Worm (Caenorhabditis elegans) whole organism, L3 larva: ENCODE results near the gene mip-2.
A peak's percentile ranks its signal among the peaks of the same experiment; 100 is the strongest.

ENCODE experiments used
- R02D3.7 ChIP-seq: fragments of 150-350 bp; optimal IDR thresholded peaks from 2 replicates; lab custom pipeline; 2014; ENCODE audit warnings: missing biosample characterization, missing genetic modification characterization
- aly-2 ChIP-seq: fragments of 150-350 bp; optimal IDR thresholded peaks from 2 replicates; lab custom pipeline; 2014; ENCODE audit warnings: missing biosample characterization, missing genetic modification characterization
- ama-1 ChIP-seq: fragments of 150-350 bp; optimal IDR thresholded peaks from 2 replicates; lab custom pipeline; 2018
- ceh-16 ChIP-seq: sonication (generic microtip); optimal IDR thresholded peaks from 2 replicates; lab custom pipeline; 2017; ENCODE audit warnings: missing biosample characterization, missing genetic modification characterization
- ceh-28 ChIP-seq: fragments of 150-350 bp; optimal IDR thresholded peaks from 2 replicates; lab custom pipeline; 2014; ENCODE audit warnings: missing biosample characterization, missing genetic modification reagents, missing genetic modification characterization
- ceh-82 ChIP-seq: fragments of 150-350 bp; optimal IDR thresholded peaks from 2 replicates; lab custom pipeline; 2014; ENCODE audit warnings: missing biosample characterization, missing genetic modification characterization
- ceh-9 ChIP-seq: sonication (generic microtip); optimal IDR thresholded peaks from 2 replicates; lab custom pipeline; 2018; ENCODE audit warnings: missing biosample characterization, missing genetic modification characterization
- daf-12 ChIP-seq: fragments of 150-350 bp; optimal IDR thresholded peaks from 2 replicates; lab custom pipeline; 2014; ENCODE audit warnings: missing biosample characterization, missing genetic modification reagents, missing genetic modification characterization
- egl-27 ChIP-seq: sonication (generic microtip); optimal IDR thresholded peaks from 4 replicates; lab custom pipeline; 2017; ENCODE audit warnings: missing biosample characterization, missing genetic modification reagents, missing genetic modification characterization
- egl-5 ChIP-seq: fragments of 150-350 bp; optimal IDR thresholded peaks from 2 replicates; lab custom pipeline; 2017; ENCODE audit warnings: missing biosample characterization, missing genetic modification reagents, missing genetic modification characterization, inconsistent platforms
- elt-1 ChIP-seq: fragments of 150-350 bp; optimal IDR thresholded peaks from 2 replicates; lab custom pipeline; 2014; ENCODE audit warnings: missing biosample characterization, missing genetic modification characterization
- elt-2 ChIP-seq: sonication (generic microtip); optimal IDR thresholded peaks from 2 replicates; lab custom pipeline; 2016; ENCODE audit warnings: missing genetic modification reagents, mild to moderate bottlenecking, missing genetic modification characterization, missing compliant biosample characterization
- elt-3 ChIP-seq, 3 experiments: fragments of 150-350 bp in 1 of 3; sonication (generic microtip) in 2 of 3; optimal IDR thresholded peaks; 2 replicates in 2 of 3; 4 replicates in 1 of 3; lab custom pipeline; 2014 to 2017; ENCODE audit warnings: missing biosample characterization in 3 of 3, missing genetic modification characterization in 3 of 3
- fkh-10 ChIP-seq: sonication (generic microtip); optimal IDR thresholded peaks from 2 replicates; lab custom pipeline; 2017; ENCODE audit warnings: missing biosample characterization, missing genetic modification reagents, missing genetic modification characterization
- fkh-2 ChIP-seq: fragments of 150-350 bp; optimal IDR thresholded peaks from 2 replicates; lab custom pipeline; 2014; ENCODE audit warnings: missing biosample characterization, missing genetic modification reagents, missing genetic modification characterization
- fos-1 ChIP-seq: fragments of 150-350 bp; optimal IDR thresholded peaks from 2 replicates; lab custom pipeline; 2014; ENCODE audit warnings: missing biosample characterization, missing genetic modification characterization
- hmg-11 ChIP-seq: sonication (generic microtip); optimal IDR thresholded peaks from 2 replicates; lab custom pipeline; 2016; ENCODE audit warnings: missing genetic modification characterization, missing compliant biosample characterization
- jun-1 ChIP-seq: fragments of 150-350 bp; optimal IDR thresholded peaks from 2 replicates; lab custom pipeline; 2014; ENCODE audit warnings: missing biosample characterization, missing genetic modification reagents, missing genetic modification characterization
- lin-15B ChIP-seq: fragments of 150-350 bp; optimal IDR thresholded peaks from 2 replicates; lab custom pipeline; 2014; ENCODE audit warnings: missing biosample characterization, missing genetic modification characterization
- lin-39 ChIP-seq: fragments of 150-350 bp; optimal IDR thresholded peaks from 2 replicates; lab custom pipeline; 2018; ENCODE audit warnings: missing biosample characterization, missing genetic modification reagents, missing genetic modification characterization
- mdl-1 ChIP-seq: fragments of 150-350 bp; optimal IDR thresholded peaks from 2 replicates; lab custom pipeline; 2014; ENCODE audit warnings: missing biosample characterization, missing genetic modification characterization
- mml-1 ChIP-seq: fragments of 150-350 bp; sonication (generic microtip); optimal IDR thresholded peaks from 3 replicates; lab custom pipeline; 2014; ENCODE audit warnings: missing biosample characterization, missing genetic modification characterization
- nfya-1 ChIP-seq: sonication (generic microtip); optimal IDR thresholded peaks from 2 replicates; lab custom pipeline; 2017; ENCODE audit warnings: missing genetic modification characterization, mild to moderate bottlenecking, missing compliant biosample characterization, antibody characterized with exemption, moderate library complexity; ENCODE audit not compliant: insufficient read depth
- nhr-11 ChIP-seq: fragments of 150-350 bp; optimal IDR thresholded peaks from 2 replicates; lab custom pipeline; 2014; ENCODE audit warnings: missing biosample characterization, missing genetic modification characterization
- nhr-12 ChIP-seq: fragments of 150-350 bp; optimal IDR thresholded peaks from 2 replicates; lab custom pipeline; 2014; ENCODE audit warnings: missing biosample characterization, missing genetic modification characterization
- nhr-23 ChIP-seq: fragments of 150-350 bp; optimal IDR thresholded peaks from 2 replicates; lab custom pipeline; 2014; ENCODE audit warnings: missing biosample characterization, missing genetic modification reagents, missing genetic modification characterization
- nhr-237 ChIP-seq: fragments of 150-350 bp; optimal IDR thresholded peaks from 2 replicates; lab custom pipeline; 2014; ENCODE audit warnings: missing biosample characterization, missing genetic modification characterization
- nhr-25 ChIP-seq: sonication (generic microtip); optimal IDR thresholded peaks from 2 replicates; lab custom pipeline; 2017; ENCODE audit warnings: missing biosample characterization, missing genetic modification characterization
- nhr-28 ChIP-seq: fragments of 150-350 bp; optimal IDR thresholded peaks from 2 replicates; lab custom pipeline; 2014; ENCODE audit warnings: missing biosample characterization, missing genetic modification characterization
- nhr-43 ChIP-seq: sonication (generic microtip); optimal IDR thresholded peaks from 2 replicates; lab custom pipeline; 2016; ENCODE audit warnings: mild to moderate bottlenecking, missing genetic modification characterization, missing compliant biosample characterization; ENCODE audit not compliant: poor library complexity, severe bottlenecking
- nhr-67 ChIP-seq: fragments of 150-350 bp; optimal IDR thresholded peaks from 2 replicates; lab custom pipeline; 2014; ENCODE audit warnings: missing biosample characterization, missing genetic modification characterization
- nhr-76 ChIP-seq: fragments of 150-350 bp; sonication (generic microtip); optimal IDR thresholded peaks from 5 replicates; lab custom pipeline; 2014; ENCODE audit warnings: missing biosample characterization, missing genetic modification characterization
- nhr-77 ChIP-seq: fragments of 150-350 bp; optimal IDR thresholded peaks from 2 replicates; lab custom pipeline; 2014; ENCODE audit warnings: missing biosample characterization, missing genetic modification characterization
- pha-4 ChIP-seq: fragments of 150-350 bp; optimal IDR thresholded peaks from 2 replicates; lab custom pipeline; 2014; ENCODE audit warnings: missing biosample characterization, missing genetic modification reagents, missing genetic modification characterization
- pqm-1 ChIP-seq: fragments of 150-350 bp; optimal IDR thresholded peaks from 2 replicates; lab custom pipeline; 2017; ENCODE audit warnings: missing biosample characterization, missing genetic modification characterization, inconsistent platforms
- skn-1 ChIP-seq: fragments of 150-350 bp; optimal IDR thresholded peaks from 2 replicates; lab custom pipeline; 2014; ENCODE audit warnings: missing biosample characterization, missing genetic modification characterization
- unc-39 ChIP-seq: sonication (generic microtip); optimal IDR thresholded peaks from 4 replicates; lab custom pipeline; 2017; ENCODE audit warnings: missing biosample characterization, missing genetic modification characterization
- unc-62 ChIP-seq: fragments of 150-350 bp; sonication (generic microtip); optimal IDR thresholded peaks from 4 replicates; lab custom pipeline; 2014; ENCODE audit warnings: missing biosample characterization, missing genetic modification reagents, missing genetic modification characterization
- zag-1 ChIP-seq: fragments of 150-350 bp; optimal IDR thresholded peaks from 2 replicates; lab custom pipeline; 2014; ENCODE audit warnings: missing biosample characterization, missing genetic modification characterization
- ztf-4 ChIP-seq: fragments of 150-350 bp; optimal IDR thresholded peaks from 2 replicates; lab custom pipeline; 2014; ENCODE audit warnings: missing biosample characterization, missing genetic modification characterization

The mip-2 gene

DNA sequence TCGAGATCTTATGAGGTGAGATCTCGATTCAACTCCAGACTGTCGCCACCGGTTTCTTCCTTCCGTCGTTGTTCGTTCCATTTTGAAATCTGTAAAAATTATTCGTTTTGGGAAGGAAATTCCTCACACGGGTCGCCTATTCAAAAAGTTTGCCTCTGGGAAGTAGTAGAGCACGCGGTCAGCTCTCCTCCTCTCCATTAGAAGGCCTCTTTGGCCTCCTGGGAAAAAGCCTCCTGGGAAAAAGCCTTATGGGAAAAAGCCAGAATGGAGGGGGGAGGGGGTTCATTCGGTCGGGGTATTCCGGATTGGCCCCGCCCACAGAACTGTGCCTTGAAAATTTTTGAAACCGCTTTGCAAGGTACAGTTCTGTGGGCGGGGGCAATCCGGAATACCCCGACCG is 24.1 kb downstream of the mip-2 start:
- TF ChIP-seq nhr-77 (tag; lab: Kevin White, UChicago) (no peak), ceh-28 (no peak), R02D3.7 (no peak), unc-39 (tag; lab: Kevin White, UChicago) (no peak), fkh-10 (GFP tag; lab: Kevin White, UChicago) (no peak), aly-2 (tag; lab: Kevin White, UChicago) (no peak), elt-3 (tag; optimal IDR thresholded peaks at IDR 0.05; lab: Kevin White, UChicago) (no peak), hmg-11 (tag; lab: Kevin White, UChicago) (no peak), egl-5 (tag; lab: Kevin White, UChicago) (no peak), pha-4 (tag; lab: Kevin White, UChicago) (no peak), egl-27 (tag; lab: Kevin White, UChicago) (no peak), ceh-82 (no peak), nhr-76 (tag; lab: Kevin White, UChicago) (no peak), nhr-67 (tag; lab: Kevin White, UChicago) (no peak)

DNA sequence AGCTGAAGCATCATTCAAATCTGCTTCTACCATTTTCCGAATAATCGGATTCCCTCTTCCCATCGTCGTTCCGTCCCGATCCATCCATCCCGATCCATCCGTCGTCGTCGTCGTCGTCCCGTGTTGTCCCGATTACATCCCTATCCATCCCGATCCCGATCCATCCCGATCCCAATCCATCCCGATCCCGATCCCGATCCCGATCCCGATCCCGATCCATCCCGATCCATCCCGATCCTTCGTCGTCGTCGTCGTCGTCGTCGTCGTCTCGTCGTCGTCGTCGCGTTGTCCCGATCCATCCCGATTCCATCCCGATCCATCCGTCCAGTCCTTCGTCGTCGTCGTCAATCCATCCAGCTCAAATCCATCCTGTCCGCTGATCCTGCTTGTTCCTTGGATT is 24.6 kb downstream of the mip-2 start:
- TF ChIP-seq nhr-237 (tag; lab: Kevin White, UChicago) (no peak), mdl-1 (tag; lab: Kevin White, UChicago) (no peak), ceh-9 (tag; lab: Kevin White, UChicago) (no peak), nhr-12 (tag; lab: Kevin White, UChicago) (no peak), nhr-25 (tag; lab: Kevin White, UChicago) (no peak), ama-1 (lab: Kevin White, UChicago) (no peak), egl-5 (tag; lab: Kevin White, UChicago) (no peak), skn-1 (tag; lab: Kevin White, UChicago) (no peak), fos-1 (tag; lab: Kevin White, UChicago) (no peak), egl-27 (tag; lab: Kevin White, UChicago) (no peak), nhr-76 (tag; lab: Kevin White, UChicago) (no peak), daf-12 (tag; lab: Kevin White, UChicago) (no peak)

DNA sequence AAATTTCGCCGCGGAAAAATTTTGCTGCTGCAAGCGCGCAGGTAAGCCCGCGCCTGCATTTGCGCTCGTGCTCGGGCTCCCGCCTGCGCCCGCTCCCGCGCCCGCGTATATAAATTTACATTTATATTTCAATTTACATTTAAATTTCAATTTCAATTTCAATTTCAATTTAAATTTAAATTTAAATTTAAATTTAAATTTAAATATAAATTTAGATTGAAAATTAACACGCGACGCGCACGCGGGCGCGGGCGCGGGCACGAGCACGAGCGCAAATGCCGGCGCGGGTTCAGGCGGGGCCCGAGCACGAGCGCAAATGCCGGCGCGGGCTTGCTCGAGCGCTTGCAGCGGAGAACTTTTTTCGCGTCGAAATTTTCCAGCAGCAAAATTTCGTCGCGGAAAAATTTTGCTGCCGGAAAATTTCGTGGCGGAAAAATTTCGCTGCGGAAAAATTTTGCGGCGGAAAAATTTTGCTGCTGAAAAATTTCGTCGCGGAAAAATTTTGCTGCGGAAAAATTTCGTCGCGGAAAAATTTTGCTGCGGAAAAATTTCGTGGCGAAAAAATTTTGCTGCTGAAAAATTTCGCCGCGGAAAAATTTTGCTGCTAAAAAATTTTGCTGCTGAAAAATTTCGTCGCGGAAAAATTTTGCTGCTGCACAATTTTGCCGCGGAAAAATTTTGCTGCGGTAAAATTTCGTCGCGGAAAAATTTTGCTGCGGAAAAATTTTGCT is 25.7 kb downstream of the mip-2 start:
- TF ChIP-seq unc-62 (GFP tag; lab: Kevin White, UChicago): no peak
- TF ChIP-seq nhr-237 (tag; lab: Kevin White, UChicago): no peak
- no peak for TF ChIP-seq nhr-77 (tag; lab: Kevin White, UChicago)
- no peak for TF ChIP-seq nhr-67 (tag; lab: Kevin White, UChicago)

DNA sequence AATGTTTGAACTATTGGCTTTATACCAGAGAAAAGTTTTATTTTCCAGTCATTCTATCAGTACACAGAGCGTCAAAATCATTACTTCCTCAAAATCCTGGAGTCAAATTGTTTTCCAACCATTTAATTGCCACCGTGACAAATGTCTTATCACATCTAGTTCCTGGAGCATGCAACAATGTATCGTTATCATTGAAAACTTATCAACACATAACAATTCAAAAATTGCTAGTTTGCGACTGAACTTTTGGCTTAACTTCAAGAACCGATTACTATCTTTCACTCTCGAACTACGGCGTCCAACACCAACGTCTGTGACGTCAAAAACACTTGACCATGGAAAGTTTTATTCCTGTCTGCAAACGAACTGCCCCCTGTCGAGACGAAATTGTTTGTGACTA is 33.7 kb downstream of the mip-2 start:
- TF ChIP-seq skn-1 (tag; lab: Kevin White, UChicago): no peak
- TF ChIP-seq jun-1 (tag; lab: Kevin White, UChicago): peak; percentile 22
- TF ChIP-seq nfya-1 (tag; lab: Kevin White, UChicago): no peak
- no peak for TF ChIP-seq nhr-77 (tag; lab: Kevin White, UChicago)
- peak; percentile 89 for TF ChIP-seq elt-2 (tag; lab: Kevin White, UChicago)
- TF ChIP-seq elt-3 (tag; optimal IDR thresholded peaks at IDR 0.05; lab: Kevin White, UChicago): no peak
- peak; percentile 3 for TF ChIP-seq pha-4 (tag; lab: Kevin White, UChicago)
- no peak for TF ChIP-seq fkh-2 (tag; lab: Kevin White, UChicago)
- no peak for TF ChIP-seq zag-1 (tag; lab: Kevin White, UChicago)

DNA sequence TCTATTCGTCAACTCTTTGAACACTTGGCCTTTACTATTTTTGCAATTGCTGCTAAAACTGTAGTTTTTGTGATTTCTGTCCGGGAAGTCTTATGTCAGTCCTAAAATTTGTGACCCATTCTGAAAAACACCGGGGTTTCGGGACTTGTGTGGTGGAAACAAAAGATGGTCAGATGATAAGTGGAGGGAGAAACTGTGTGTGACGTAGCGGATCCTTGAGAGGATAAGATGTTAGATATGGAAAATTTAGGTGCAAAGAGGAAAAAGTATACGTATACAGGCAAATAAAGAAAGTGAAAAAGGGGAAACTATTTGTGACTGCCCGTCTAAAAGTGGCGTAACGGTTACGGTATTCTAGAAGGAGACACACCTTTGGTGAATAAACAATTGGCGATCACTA is 35.3 kb downstream of the mip-2 start:
- TF ChIP-seq R02D3.7: no peak
- peak; percentile 21 for TF ChIP-seq nhr-23 (tag; lab: Kevin White, UChicago)
- TF ChIP-seq elt-1 (tag; lab: Kevin White, UChicago): peak; percentile 8

DNA sequence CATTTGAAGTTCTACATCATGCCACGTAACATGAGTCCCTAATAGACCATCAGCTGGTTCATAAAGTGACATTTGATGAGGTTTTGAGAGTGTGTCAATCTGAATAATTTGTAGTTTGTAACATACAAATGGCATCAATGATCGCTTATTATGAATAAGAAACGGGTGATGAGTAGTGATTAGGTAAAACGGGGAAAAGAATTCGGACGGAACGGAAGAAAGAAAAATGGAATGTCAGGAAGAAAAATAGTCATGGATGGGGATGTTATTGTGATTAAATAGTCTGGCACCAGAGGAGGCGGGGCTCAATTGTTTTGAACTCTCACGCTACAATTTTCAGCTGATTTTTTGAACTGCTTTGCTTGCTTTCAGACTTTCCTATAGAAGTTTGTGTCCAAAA is 37.6 kb downstream of the mip-2 start, which contains the start of gene H37A05.2:
TSS of gene H37A05.2 (minus strand) at position 101 of the 400 bp plus-strand sequence.
- TF ChIP-seq nhr-25 (tag; lab: Kevin White, UChicago): no peak
- TF ChIP-seq fkh-2 (tag; lab: Kevin White, UChicago): no peak
- no peak for TF ChIP-seq elt-1 (tag; lab: Kevin White, UChicago)
- TF ChIP-seq ztf-4 (tag; lab: Kevin White, UChicago): no peak
- no peak for TF ChIP-seq fkh-10 (GFP tag; lab: Kevin White, UChicago)
- no peak for TF ChIP-seq pqm-1 (tag; lab: Kevin White, UChicago)
- no peak for TF ChIP-seq lin-15B (tag; lab: Kevin White, UChicago)
- no peak for TF ChIP-seq ceh-82
- no peak for TF ChIP-seq ceh-9 (tag; lab: Kevin White, UChicago)
- TF ChIP-seq nhr-43: no peak
- TF ChIP-seq nhr-11: no peak
- TF ChIP-seq daf-12 (tag; lab: Kevin White, UChicago): no peak
- TF ChIP-seq mml-1 (tag; lab: Kevin White, UChicago): no peak
- TF ChIP-seq nhr-67 (tag; lab: Kevin White, UChicago): no peak
- no peak for TF ChIP-seq lin-39 (tag; lab: Kevin White, UChicago)
- no peak for TF ChIP-seq elt-2 (tag; lab: Kevin White, UChicago)
- no peak for TF ChIP-seq skn-1 (tag; lab: Kevin White, UChicago)
- TF ChIP-seq ceh-16 (tag; lab: Kevin White, UChicago): no peak
- TF ChIP-seq nhr-28 (tag; lab: Kevin White, UChicago): no peak
